Worm (Caenorhabditis elegans): Measurements from ENCODE around the gene dct-12.

The dct-12 gene

ce11 chrII:12432356-12432755 lies at the start of gene dct-12:
TSS of gene dct-12 (minus strand) at chrII:12432456.
- TF ChIP-seq aly-1 (tag; optimal IDR thresholded peaks at IDR 0.05) (no peak), ceh-13 (GFP tag; optimal IDR thresholded peaks at IDR 0.05) (no peak), ama-1 (optimal IDR thresholded peaks at IDR 0.05) (no peak), sea-1 (GFP tag; conservative IDR thresholded peaks at IDR 0.05) (no peak), B0310.2 (tag; optimal IDR thresholded peaks at IDR 0.05) (no peak), tra-4 (tag; optimal IDR thresholded peaks at IDR 0.05) (no peak), hmg-4 (GFP tag; optimal IDR thresholded peaks at IDR 0.05) (no peak), hmbx-1 (tag; optimal IDR thresholded peaks at IDR 0.05) (no peak), ets-7 (tag; optimal IDR thresholded peaks at IDR 0.05) (no peak), scrt-1 (GFP tag; IDR thresholded peaks at IDR 0.05) (no peak), hnd-1 (tag; optimal IDR thresholded peaks at IDR 0.05) (no peak), tbx-11 (GFP tag; IDR thresholded peaks at IDR 0.05) (no peak), F13C5.2 (tag; optimal IDR thresholded peaks at IDR 0.05) (no peak), flt-1 (GFP tag; IDR thresholded peaks at IDR 0.05) (no peak), pes-1 (GFP tag; IDR thresholded peaks at IDR 0.05) (no peak)

- TF ChIP-seq ceh-13 (GFP tag; optimal IDR thresholded peaks at IDR 0.05) (no peak), hmbx-1 (tag; optimal IDR thresholded peaks at IDR 0.05) (no peak), B0310.2 (tag; optimal IDR thresholded peaks at IDR 0.05) (no peak), flt-1 (GFP tag; IDR thresholded peaks at IDR 0.05) (no peak), sea-1 (GFP tag; conservative IDR thresholded peaks at IDR 0.05) (no peak)
Observed at ce11 chrII:12481645-12482044, 49.4 kb upstream of the dct-12 start.

- no peak for TF ChIP-seq tra-4 (tag; optimal IDR thresholded peaks at IDR 0.05)
- no peak for TF ChIP-seq hmg-4 (GFP tag; optimal IDR thresholded peaks at IDR 0.05)
- no peak for TF ChIP-seq pes-1 (GFP tag; IDR thresholded peaks at IDR 0.05)
- TF ChIP-seq hnd-1 (tag; optimal IDR thresholded peaks at IDR 0.05): no peak
- no peak for TF ChIP-seq ets-7 (tag; optimal IDR thresholded peaks at IDR 0.05)
- TF ChIP-seq ama-1 (optimal IDR thresholded peaks at IDR 0.05): no peak
- TF ChIP-seq sea-1 (GFP tag; conservative IDR thresholded peaks at IDR 0.05): no peak
- no peak for TF ChIP-seq ceh-36 (tag; optimal IDR thresholded peaks at IDR 0.05)
- TF ChIP-seq flt-1 (GFP tag; IDR thresholded peaks at IDR 0.05): no peak
- no peak for TF ChIP-seq B0310.2 (tag; optimal IDR thresholded peaks at IDR 0.05)
- no peak for TF ChIP-seq tbx-37 (GFP tag; conservative IDR thresholded peaks at IDR 0.05)
Observed at ce11 chrII:12480811-12481210, 48.6 kb upstream of the dct-12 start, which contains the start of gene arrd-9. TSS of gene arrd-9 (minus strand) at chrII:12480911.

ce11 chrII:12473406-12473805 lies 41.1 kb upstream of the dct-12 start, which contains the start of gene srg-17:
TSS of gene srg-17 (plus strand) at chrII:12473706.
- no peak for TF ChIP-seq sea-1 (GFP tag; conservative IDR thresholded peaks at IDR 0.05)
- TF ChIP-seq scrt-1 (GFP tag; IDR thresholded peaks at IDR 0.05): no peak
- no peak for TF ChIP-seq hmg-4 (GFP tag; optimal IDR thresholded peaks at IDR 0.05)
- TF ChIP-seq hmbx-1 (tag; optimal IDR thresholded peaks at IDR 0.05): no peak
- TF ChIP-seq hnd-1 (tag; optimal IDR thresholded peaks at IDR 0.05): no peak
- TF ChIP-seq tra-4 (tag; optimal IDR thresholded peaks at IDR 0.05): no peak
- TF ChIP-seq pes-1 (GFP tag; IDR thresholded peaks at IDR 0.05): no peak
- TF ChIP-seq ceh-13 (GFP tag; optimal IDR thresholded peaks at IDR 0.05): no peak
- TF ChIP-seq aly-1 (tag; optimal IDR thresholded peaks at IDR 0.05): no peak
- no peak for TF ChIP-seq ets-7 (tag; optimal IDR thresholded peaks at IDR 0.05)
- TF ChIP-seq F13C5.2 (tag; optimal IDR thresholded peaks at IDR 0.05): no peak
- TF ChIP-seq ceh-36 (tag; optimal IDR thresholded peaks at IDR 0.05): no peak
- no peak for TF ChIP-seq tbx-37 (GFP tag; conservative IDR thresholded peaks at IDR 0.05)
- TF ChIP-seq flt-1 (GFP tag; IDR thresholded peaks at IDR 0.05): no peak
- TF ChIP-seq tbx-11 (GFP tag; IDR thresholded peaks at IDR 0.05): no peak
- no peak for TF ChIP-seq B0310.2 (tag; optimal IDR thresholded peaks at IDR 0.05)
- TF ChIP-seq ama-1 (optimal IDR thresholded peaks at IDR 0.05): no peak

- no peak for TF ChIP-seq aly-1 (tag; optimal IDR thresholded peaks at IDR 0.05)
- TF ChIP-seq hmbx-1 (tag; optimal IDR thresholded peaks at IDR 0.05): no peak
- TF ChIP-seq tra-4 (tag; optimal IDR thresholded peaks at IDR 0.05): no peak
- TF ChIP-seq ceh-36 (tag; optimal IDR thresholded peaks at IDR 0.05): no peak
- no peak for TF ChIP-seq ceh-13 (GFP tag; optimal IDR thresholded peaks at IDR 0.05)
- TF ChIP-seq flt-1 (GFP tag; IDR thresholded peaks at IDR 0.05): no peak
- no peak for TF ChIP-seq hmg-4 (GFP tag; optimal IDR thresholded peaks at IDR 0.05)
- no peak for TF ChIP-seq sea-1 (GFP tag; conservative IDR thresholded peaks at IDR 0.05)
- TF ChIP-seq tbx-37 (GFP tag; conservative IDR thresholded peaks at IDR 0.05): no peak
- no peak for TF ChIP-seq tbx-11 (GFP tag; IDR thresholded peaks at IDR 0.05)
Observed at ce11 chrII:12471138-12471855, 39.0 kb upstream of the dct-12 start, which contains the start of the genes F15A4.5 and phat-8. TSS of gene F15A4.5 (minus strand) at chrII:12471238. TSS of gene phat-8 (plus strand) at chrII:12471805.

ce11 chrII:12467047-12467446 lies 34.8 kb upstream of the dct-12 start, which contains the start of gene srg-16:
TSS of gene srg-16 (plus strand) at chrII:12467133.
- TF ChIP-seq ets-7 (tag; optimal IDR thresholded peaks at IDR 0.05) (no peak), ceh-36 (tag; optimal IDR thresholded peaks at IDR 0.05) (peak; percentile 63)

ce11 chrII:12465557-12465956 lies 33.3 kb upstream of the dct-12 start, which contains the start of gene sre-37:
TSS of gene sre-37 (plus strand) at chrII:12465857.
- TF ChIP-seq hmbx-1 (tag; optimal IDR thresholded peaks at IDR 0.05) (no peak), scrt-1 (GFP tag; IDR thresholded peaks at IDR 0.05) (no peak), tbx-11 (GFP tag; IDR thresholded peaks at IDR 0.05) (no peak), flt-1 (GFP tag; IDR thresholded peaks at IDR 0.05) (no peak)

- TF ChIP-seq hmbx-1 (tag; optimal IDR thresholded peaks at IDR 0.05): no peak
- no peak for TF ChIP-seq hnd-1 (tag; optimal IDR thresholded peaks at IDR 0.05)
- no peak for TF ChIP-seq F13C5.2 (tag; optimal IDR thresholded peaks at IDR 0.05)
- no peak for TF ChIP-seq tra-4 (tag; optimal IDR thresholded peaks at IDR 0.05)
- no peak for TF ChIP-seq ceh-13 (GFP tag; optimal IDR thresholded peaks at IDR 0.05)
- TF ChIP-seq tbx-11 (GFP tag; IDR thresholded peaks at IDR 0.05): no peak
Observed at ce11 chrII:12462244-12462643, 30.0 kb upstream of the dct-12 start, which contains the start of gene F15A4.2. TSS of gene F15A4.2 (plus strand) at chrII:12462544.
